Worm (Caenorhabditis elegans) whole organism, late embryonic: Measurements from ENCODE around the gene faxc-2.

Source experiments
- ahr-1 ChIP-seq: sonication (generic microtip); optimal IDR thresholded peaks from 2 replicates; lab custom pipeline; 2016; ENCODE audit warnings: missing genetic modification characterization, missing compliant biosample characterization
- ceh-14 ChIP-seq: sonication (generic microtip); optimal IDR thresholded peaks from 2 replicates; lab custom pipeline; 2016; ENCODE audit warnings: missing genotype, missing genetic modification characterization, missing compliant biosample characterization
- dmd-4 ChIP-seq: sonication (generic microtip); optimal IDR thresholded peaks from 2 replicates; lab custom pipeline; 2016; ENCODE audit warnings: borderline replicate concordance, missing genetic modification characterization, missing compliant biosample characterization
- dve-1 ChIP-seq: sonication (generic microtip); optimal IDR thresholded peaks from 2 replicates; lab custom pipeline; 2017; ENCODE audit warnings: antibody characterized with exemption, mild to moderate bottlenecking, missing genetic modification characterization, missing compliant biosample characterization
- fkh-10 ChIP-seq: fragments of 150-350 bp; optimal IDR thresholded peaks from 2 replicates; lab custom pipeline; 2014; ENCODE audit warnings: missing biosample characterization, missing genetic modification reagents, missing genetic modification characterization
- fkh-6 ChIP-seq: sonication (generic microtip); optimal IDR thresholded peaks from 2 replicates; lab custom pipeline; 2016; ENCODE audit warnings: missing genetic modification characterization, missing compliant biosample characterization
- lim-6 ChIP-seq: sonication (generic microtip); optimal IDR thresholded peaks from 2 replicates; lab custom pipeline; 2016; ENCODE audit warnings: missing genetic modification characterization, missing compliant biosample characterization
- nfya-1 ChIP-seq: sonication (generic microtip); optimal IDR thresholded peaks from 2 replicates; lab custom pipeline; 2017; ENCODE audit warnings: missing genetic modification characterization, mild to moderate bottlenecking, missing compliant biosample characterization, antibody characterized with exemption, moderate library complexity
- pha-2 ChIP-seq: sonication (generic microtip); optimal IDR thresholded peaks from 2 replicates; lab custom pipeline; 2017; ENCODE audit warnings: mild to moderate bottlenecking, missing genetic modification characterization, missing compliant biosample characterization
- pha-4 ChIP-seq: fragments of 150-350 bp; optimal IDR thresholded peaks from 2 replicates; lab custom pipeline; 2018; ENCODE audit warnings: missing biosample characterization, missing genetic modification reagents, missing genetic modification characterization
- tbx-7 ChIP-seq: sonication (generic microtip); optimal IDR thresholded peaks from 2 replicates; lab custom pipeline; 2016; ENCODE audit warnings: missing genotype, missing genetic modification characterization, missing compliant biosample characterization
- unc-42 ChIP-seq: sonication (generic microtip); optimal IDR thresholded peaks from 2 replicates; lab custom pipeline; 2016; ENCODE audit warnings: missing genotype, missing genetic modification characterization, missing compliant biosample characterization
- unc-55 ChIP-seq: sonication (generic microtip); optimal IDR thresholded peaks from 2 replicates; lab custom pipeline; 2017; ENCODE audit warnings: missing biosample characterization, missing genetic modification reagents, missing genetic modification characterization
- unc-86 ChIP-seq: sonication (generic microtip); optimal IDR thresholded peaks from 2 replicates; lab custom pipeline; 2016; ENCODE audit warnings: missing genetic modification characterization, missing compliant biosample characterization

ce11 chrII:13278716-13279115, 30.4 kb upstream of the faxc-2 start:
- TF ChIP-seq pha-4 (tag; lab: Kevin White, UChicago) (no peak), ceh-14 (tag; lab: Kevin White, UChicago) (no peak), unc-55 (GFP tag; lab: Kevin White, UChicago) (no peak), fkh-6 (tag; lab: Kevin White, UChicago) (no peak), tbx-7 (no peak), ahr-1 (tag; lab: Kevin White, UChicago) (no peak), fkh-10 (GFP tag; lab: Kevin White, UChicago) (no peak), unc-86 (tag; lab: Kevin White, UChicago) (no peak), dmd-4 (tag; lab: Kevin White, UChicago) (no peak), lim-6 (tag; lab: Kevin White, UChicago) (no peak), pha-2 (tag; lab: Kevin White, UChicago) (no peak), nfya-1 (tag; lab: Kevin White, UChicago) (no peak), unc-42 (no peak), dve-1 (tag; lab: Kevin White, UChicago) (no peak)
